Worm (Caenorhabditis elegans) whole organism, young adult: ENCODE measurements around the gene dnj-9.
"Not testable (repeated sequence)": the region's sequence is repeated elsewhere in the genome, so short reads cannot be mapped to it uniquely, and the experiment has no call there.

Experiments used
- B0035.1 ChIP-seq: sonication (generic microtip); optimal IDR thresholded peaks from 2 replicates; lab custom pipeline; 2016; ENCODE audit warnings: missing genetic modification characterization, mild to moderate bottlenecking, missing compliant biosample characterization, missing genotype, missing genetic modification reagents
- ama-1 ChIP-seq, 3 experiments: fragments of 150-350 bp in 1 of 3; sonication (generic microtip) in 2 of 3; optimal IDR thresholded peaks; 2 replicates each; lab custom pipeline; 2014 to 2018; ENCODE audit warnings: missing biosample characterization in 2 of 3, missing genetic modification characterization in 2 of 3, missing genetic modification reagents in 2 of 3
- atf-7 ChIP-seq: sonication (generic microtip); optimal IDR thresholded peaks from 2 replicates; lab custom pipeline; 2017; ENCODE audit warnings: mild to moderate bottlenecking, missing genetic modification characterization, missing compliant biosample characterization
- snpc-4 ChIP-seq, 5 experiments: fragments of 150-350 bp in 1 of 5; sonication (generic microtip) in 4 of 5; optimal IDR thresholded peaks; 2 replicates each; lab custom pipeline; 2014 to 2018; ENCODE audit warnings: missing genetic modification characterization in 5 of 5, missing biosample characterization in 3 of 5, antibody characterized with exemption in 2 of 5, mild to moderate bottlenecking in 2 of 5, missing compliant biosample characterization in 2 of 5, missing genotype in 2 of 5, moderate library complexity in 2 of 5, missing genetic modification reagents in 1 of 5
- unc-62 ChIP-seq: fragments of 150-350 bp; optimal IDR thresholded peaks from 2 replicates; lab custom pipeline; 2014; ENCODE audit warnings: missing biosample characterization, missing genetic modification reagents, missing genetic modification characterization

DNA sequence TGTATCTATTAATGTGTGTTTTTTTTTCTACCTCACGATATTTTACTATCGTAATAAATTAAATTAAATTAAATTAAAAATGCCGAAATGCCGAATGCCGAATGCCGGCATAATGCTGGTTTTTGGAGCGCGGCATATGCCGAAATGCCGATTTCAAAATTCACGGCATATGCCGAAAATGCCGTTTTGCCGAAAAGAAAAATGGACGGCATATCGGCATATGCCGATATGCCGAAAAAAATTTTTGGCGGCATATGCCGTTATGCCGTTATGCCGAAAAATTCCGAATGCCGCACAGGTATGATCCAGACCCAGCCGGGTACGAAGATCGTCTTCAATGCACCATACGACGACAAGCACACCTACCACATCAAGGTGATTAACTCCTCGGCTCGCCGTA is 46.7 kb downstream of the dnj-9 start, which contains the start of gene msp-32:
- TF ChIP-seq ama-1 (optimal IDR thresholded peaks at IDR 0.05; lab: Kevin White, UChicago); ama-1 (GFP tag; optimal IDR thresholded peaks at IDR 0.05; lab: Kevin White, UChicago); unc-62 (GFP tag; lab: Kevin White, UChicago); B0035.1 (tag; lab: Kevin White, UChicago); snpc-4 (GFP tag; optimal IDR thresholded peaks at IDR 0.05; lab: Kevin White, UChicago); snpc-4 (tag; optimal IDR thresholded peaks at IDR 0.05; lab: Kevin White, UChicago); atf-7: not testable (repeated sequence)
